Fruit fly (Drosophila melanogaster) Kc167 (cell line): Measurements from ENCODE around the gene CG5850.

ENCODE experiments used
- Myc ChIP-seq: fragments of >200 bp; optimal IDR thresholded peaks from 2 replicates; lab custom pipeline; 2017; ENCODE audit warnings: missing external identifiers
- h ChIP-seq: fragments of >200 bp; optimal IDR thresholded peaks from 3 replicates; lab custom pipeline; 2018; ENCODE audit warnings: missing external identifiers
- psq ChIP-seq: fragments of >200 bp; optimal IDR thresholded peaks from 2 replicates; lab custom pipeline; 2017; ENCODE audit warnings: missing external identifiers
- ttk ChIP-seq: sonication (Bioruptor generic); optimal IDR thresholded peaks from 2 replicates; lab custom pipeline; 2017; ENCODE audit warnings: missing external identifiers

DNA sequence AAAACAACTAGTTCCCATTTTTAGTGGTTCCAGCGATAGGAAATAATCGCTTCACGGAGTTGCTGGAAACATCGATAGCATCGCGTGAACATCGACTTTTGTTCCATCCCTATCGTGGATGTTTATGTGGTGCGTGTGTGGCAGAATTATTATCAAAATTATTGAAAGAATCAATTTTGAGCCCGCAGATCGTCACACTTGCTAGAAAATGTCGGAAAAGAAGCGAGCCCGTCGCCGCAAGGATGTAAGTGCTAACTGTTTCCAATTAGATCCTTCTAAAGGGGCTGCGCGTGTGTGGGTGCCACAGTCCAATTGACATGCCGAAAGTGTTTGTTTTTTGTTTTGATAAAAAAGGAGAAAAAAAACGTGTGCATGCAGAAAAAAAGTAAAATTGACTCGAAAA, 45.5 kb upstream of the CG5850 start, which contains the start of gene Trp1:
- TF ChIP-seq psq (lab: Kevin White, UChicago) (no peak), ttk (lab: Kevin White, UChicago) (no peak), Myc (lab: Kevin White, UChicago) (no peak), h (lab: Kevin White, UChicago) (no peak)
